Worm (Caenorhabditis elegans) whole organism, L3 larva: Measurements from ENCODE around the gene irld-30.
"Not testable (repeated sequence)": the region's sequence is repeated elsewhere in the genome, so short reads cannot be mapped to it uniquely, and the experiment has no call there.

ENCODE experiments used
- ceh-9 ChIP-seq: sonication (generic microtip); optimal IDR thresholded peaks from 2 replicates; lab custom pipeline; 2018; ENCODE audit warnings: missing biosample characterization, missing genetic modification characterization
- ztf-4 ChIP-seq: fragments of 150-350 bp; optimal IDR thresholded peaks from 2 replicates; lab custom pipeline; 2014; ENCODE audit warnings: missing biosample characterization, missing genetic modification characterization

- TF ChIP-seq ceh-9, ztf-4 (tag; lab: Kevin White, UChicago): not testable (repeated sequence)
Observed at ce11 chrV:2322466-2322865, 18.7 kb downstream of the irld-30 start, which contains the start of gene pud-1.2.
